Fruit fly (Drosophila melanogaster): Measurements from ENCODE around the gene Ccm3.

Gene Ccm3

DNA sequence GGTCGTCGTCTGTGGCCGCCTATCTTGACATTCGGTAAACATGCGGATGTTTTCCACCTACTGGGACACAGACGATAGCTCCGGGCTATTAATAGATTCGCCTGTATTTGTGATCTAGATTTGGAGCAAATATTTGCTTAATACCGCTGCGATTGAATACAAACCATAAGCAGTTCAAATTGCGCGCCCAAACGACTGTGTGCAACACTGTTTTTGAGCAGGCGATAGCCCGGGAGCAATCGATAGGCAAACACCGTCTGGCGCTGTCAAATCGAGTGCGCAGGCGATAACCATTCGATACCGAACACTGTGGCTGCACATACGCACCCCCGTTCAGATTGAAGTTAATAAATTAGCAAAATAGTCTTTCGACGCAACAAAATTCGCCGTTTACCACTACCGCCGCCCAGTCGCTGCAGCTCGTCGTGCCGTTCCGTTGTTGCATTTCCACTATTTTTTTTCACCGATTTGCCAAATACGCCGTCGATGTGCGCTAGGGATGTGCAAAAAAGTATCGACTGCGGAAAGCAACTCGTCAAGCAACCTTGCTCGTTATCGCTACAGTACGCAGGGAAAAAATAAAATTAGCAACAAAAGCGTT lies 36.5 kb downstream of the Ccm3 start, which contains the start of gene Atx2 (continued):
- TF ChIP-seq dmrt11E (tag; optimal IDR thresholded peaks at IDR 0.05) (peak; percentile 16), CG10209 (GFP tag; optimal IDR thresholded peaks at IDR 0.05) (peak; percentile 26), CG31441 (GFP tag; IDR thresholded peaks at IDR 0.05) (0 out of 2 replicates have a peak, but pooled peaks have one; percentile 21), CG15269 (tag; optimal IDR thresholded peaks at IDR 0.05) (no peak), CG4404 (GFP tag; IDR thresholded peaks at IDR 0.05) (no peak; the same call in 1 of the 2 replicates), CG8388 (GFP tag; optimal IDR thresholded peaks at IDR 0.05) (peak; percentile 14), croc (GFP tag; conservative IDR thresholded peaks at IDR 0.05) (no peak), CG2202 (tag; optimal IDR thresholded peaks at IDR 0.05) (peak; percentile 24), NfI (GFP tag; optimal IDR thresholded peaks at IDR 0.05) (peak; percentile 46), gem (tag; optimal IDR thresholded peaks at IDR 0.05) (peak; percentile 9), scrt (GFP tag; optimal IDR thresholded peaks at IDR 0.05) (no peak), CG10654 (GFP tag; optimal IDR thresholded peaks at IDR 0.05) (peak; percentile 5), CG6683 (GFP tag; optimal IDR thresholded peaks at IDR 0.05) (no peak), Lim3 (GFP tag; IDR thresholded peaks at IDR 0.05) (no peak), abd-A (tag; optimal IDR thresholded peaks at IDR 0.05) (no peak), CG13296 (GFP tag; optimal IDR thresholded peaks at IDR 0.05) (peak; percentile 59), Dip3 (GFP tag; optimal IDR thresholded peaks at IDR 0.05) (peak; percentile 0), kni (GFP tag; optimal IDR thresholded peaks at IDR 0.05) (no peak), CG9932 (GFP tag; IDR thresholded peaks at IDR 0.05) (peak; percentile 82), zen2 (GFP tag; IDR thresholded peaks at IDR 0.05; ENCODE audit: partially characterized antibody) (peak; percentile 87), Bgb (GFP tag; IDR thresholded peaks at IDR 0.05; ENCODE audit: partially characterized antibody) (peak; percentile 96), ttk (GFP tag; IDR thresholded peaks at IDR 0.05) (no peak; the same call in 1 of the 2 replicates), E2f2 (GFP tag; IDR thresholded peaks at IDR 0.05) (peak; percentile 98), wdn (GFP tag; IDR thresholded peaks at IDR 0.05) (peak; percentile 24; the same call in 1 of the 2 replicates), HLH54F (GFP tag; optimal IDR thresholded peaks at IDR 0.05) (peak; percentile 59), ap (GFP tag; IDR thresholded peaks at IDR 0.05) (no peak), Deaf1 (tag; optimal IDR thresholded peaks at IDR 0.05) (peak; percentile 55), Gsc (GFP tag; IDR thresholded peaks at IDR 0.05) (no peak), gro (GFP tag; optimal IDR thresholded peaks at IDR 0.05) (peak; percentile 64), tio (GFP tag; optimal IDR thresholded peaks at IDR 0.05) (no peak), MESR4 (GFP tag; optimal IDR thresholded peaks at IDR 0.05) (peak; percentile 88), sug (tag; optimal IDR thresholded peaks at IDR 0.05) (peak; percentile 30), CG17912 (GFP tag; optimal IDR thresholded peaks at IDR 0.05) (no peak), CG10543 (GFP tag; optimal IDR thresholded peaks at IDR 0.05) (peak; percentile 33), Myb (GFP tag; optimal IDR thresholded peaks at IDR 0.05) (peak; percentile 40), cad (GFP tag; optimal IDR thresholded peaks at IDR 0.05) (no peak), PHDP (tag; optimal IDR thresholded peaks at IDR 0.05) (peak; percentile 5), otp (GFP tag; IDR thresholded peaks at IDR 0.05) (no peak), dan (GFP tag; IDR thresholded peaks at IDR 0.05) (no peak), Scr (GFP tag; IDR thresholded peaks at IDR 0.05; ENCODE audit: partially characterized antibody) (peak; percentile 94), CG12942 (GFP tag; optimal IDR thresholded peaks at IDR 0.05) (peak; percentile 19), CTCF (GFP tag; optimal IDR thresholded peaks at IDR 0.05) (peak; percentile 69), sr (GFP tag; IDR thresholded peaks at IDR 0.05) (no peak), Hmx (GFP tag; optimal IDR thresholded peaks at IDR 0.05) (no peak), CG12744 (GFP tag; optimal IDR thresholded peaks at IDR 0.05) (no peak), Dip2 (GFP tag; IDR thresholded peaks at IDR 0.05) (no peak), CG16815 (GFP tag; optimal IDR thresholded peaks at IDR 0.05) (peak; percentile 20), CG18262 (tag; optimal IDR thresholded peaks at IDR 0.05) (no peak), CG11723 (GFP tag; optimal IDR thresholded peaks at IDR 0.05) (no peak), zf30C (GFP tag; optimal IDR thresholded peaks at IDR 0.05) (no peak), gcm (GFP tag; optimal IDR thresholded peaks at IDR 0.05) (no peak)
